Fruit fly (Drosophila melanogaster) whole organism, embryonic: Measurements from ENCODE around the gene CaMKI.

Experiments used
- Aef1 ChIP-seq: fragments of 200-800 bp; sonication (Bioruptor generic); IDR thresholded peaks from 3 replicates; pipeline ENCODE4 v1.3.6; 2022; ENCODE audit warnings: missing biosample characterization, missing genetic modification characterization
- Asciz ChIP-seq: fragments of 200-800 bp; sonication (Bioruptor generic); optimal IDR thresholded peaks from 2 replicates; lab custom pipeline; 2017; ENCODE audit warnings: missing biosample characterization, mild to moderate bottlenecking, missing genetic modification characterization, missing genetic modification reagents
- Bgb ChIP-seq: fragments of 200-800 bp; sonication (Bioruptor generic); IDR thresholded peaks from 2 replicates; pipeline ENCODE4 v1.3.6; 2022; ENCODE audit warnings: missing biosample characterization, missing genetic modification characterization; ENCODE audit not compliant: partially characterized antibody
- CG10654 ChIP-seq: fragments of 200-800 bp; sonication (Bioruptor generic); optimal IDR thresholded peaks from 2 replicates; lab custom pipeline; 2016; ENCODE audit warnings: missing biosample characterization, missing genetic modification characterization
- CG10959 ChIP-seq: fragments of 200-800 bp; sonication (Bioruptor generic); IDR thresholded peaks from 2 replicates; pipeline ENCODE4 v1.3.6; 2022; ENCODE audit warnings: missing biosample characterization, missing genetic modification characterization
- CG12299 ChIP-seq: fragments of 200-800 bp; sonication (Bioruptor generic); optimal IDR thresholded peaks from 2 replicates; lab custom pipeline; 2018; ENCODE audit warnings: missing biosample characterization, mild to moderate bottlenecking, missing genetic modification characterization
- CG12391 ChIP-seq: fragments of 200-800 bp; sonication (Bioruptor generic); optimal IDR thresholded peaks from 3 replicates; lab custom pipeline; 2018; ENCODE audit warnings: missing biosample characterization, mild to moderate bottlenecking, missing genetic modification characterization, moderate library complexity
- CG14667 ChIP-seq: fragments of 200-800 bp; sonication (Bioruptor generic); IDR thresholded peaks from 2 replicates; pipeline ENCODE4 v1.3.6; 2022; ENCODE audit warnings: missing biosample characterization, missing genetic modification characterization
- CG15479 ChIP-seq: fragments of 200-800 bp; sonication (Bioruptor generic); optimal IDR thresholded peaks from 3 replicates; lab custom pipeline; 2019; ENCODE audit warnings: missing biosample characterization, mild to moderate bottlenecking, missing genetic modification characterization, moderate library complexity
- CG15696 ChIP-seq: fragments of 200-800 bp; sonication (Bioruptor generic); optimal IDR thresholded peaks from 2 replicates; lab custom pipeline; 2019; ENCODE audit warnings: missing biosample characterization, mild to moderate bottlenecking, missing genetic modification characterization, moderate library complexity
- CG16813 ChIP-seq: fragments of 200-800 bp; sonication (Bioruptor generic); IDR thresholded peaks from 3 replicates; pipeline ENCODE4 v1.3.6; 2022; ENCODE audit warnings: missing biosample characterization, missing genetic modification characterization; ENCODE audit not compliant: partially characterized antibody
- CG17385 ChIP-seq: fragments of 200-800 bp; sonication (Bioruptor generic); optimal IDR thresholded peaks from 3 replicates; lab custom pipeline; 2018; ENCODE audit warnings: missing biosample characterization, mild to moderate bottlenecking, missing genetic modification characterization
- CG34422 ChIP-seq: fragments of 200-800 bp; sonication (Bioruptor generic); IDR thresholded peaks from 3 replicates; pipeline ENCODE4 v1.3.6; 2022; ENCODE audit warnings: missing biosample characterization, missing genetic modification characterization
- CG3847 ChIP-seq: fragments of 200-800 bp; sonication (Bioruptor generic); IDR thresholded peaks from 2 replicates; pipeline ENCODE4 v1.3.6; 2022; ENCODE audit warnings: missing biosample characterization, missing genetic modification characterization
- CG43689 ChIP-seq: fragments of 200-800 bp; sonication (Bioruptor generic); IDR thresholded peaks from 2 replicates; pipeline ENCODE4 v1.3.6; 2022; ENCODE audit warnings: missing biosample characterization, missing genetic modification characterization
- CG4854 ChIP-seq: fragments of 200-800 bp; sonication (Bioruptor generic); optimal IDR thresholded peaks from 2 replicates; lab custom pipeline; 2016; ENCODE audit warnings: missing biosample characterization, missing genetic modification characterization, inconsistent platforms
- CG6791 ChIP-seq: fragments of 200-800 bp; sonication (Bioruptor generic); IDR thresholded peaks from 3 replicates; pipeline ENCODE4 v1.3.6; 2022; ENCODE audit warnings: missing biosample characterization, missing genetic modification characterization; ENCODE audit not compliant: partially characterized antibody
- CG7745 ChIP-seq: fragments of 200-800 bp; sonication (Bioruptor generic); optimal IDR thresholded peaks from 2 replicates; lab custom pipeline; 2018; ENCODE audit warnings: missing biosample characterization, mild to moderate bottlenecking, missing genetic modification characterization, moderate library complexity
- CG7928 ChIP-seq: fragments of 200-800 bp; sonication (Bioruptor generic); optimal IDR thresholded peaks from 2 replicates; lab custom pipeline; 2017; ENCODE audit warnings: missing biosample characterization, mild to moderate bottlenecking, missing genetic modification characterization
- CG9876 ChIP-seq: fragments of 200-800 bp; sonication (Bioruptor generic); optimal IDR thresholded peaks from 2 replicates; lab custom pipeline; 2016; ENCODE audit warnings: missing biosample characterization, missing genetic modification characterization
- Dbx ChIP-seq: fragments of 200-800 bp; sonication (Bioruptor generic); IDR thresholded peaks from 3 replicates; pipeline ENCODE4 v1.3.6; 2022; ENCODE audit warnings: missing biosample characterization, missing genetic modification characterization
- H2.0 ChIP-seq: fragments of 200-800 bp; sonication (Bioruptor generic); IDR thresholded peaks from 2 replicates; pipeline ENCODE4 v1.3.6; 2022; ENCODE audit warnings: missing biosample characterization, missing genetic modification characterization
- HLHmδ ChIP-seq: fragments of 200-800 bp; sonication (Bioruptor generic); optimal IDR thresholded peaks from 2 replicates; lab custom pipeline; 2018; ENCODE audit warnings: missing biosample characterization, mild to moderate bottlenecking, missing genetic modification characterization, moderate library complexity
- Hey ChIP-seq: fragments of 200-800 bp; sonication (Bioruptor generic); optimal IDR thresholded peaks from 3 replicates; lab custom pipeline; 2018; ENCODE audit warnings: missing biosample characterization, mild to moderate bottlenecking, missing genetic modification characterization
- Hmx ChIP-seq: fragments of 200-800 bp; sonication (Bioruptor generic); optimal IDR thresholded peaks from 2 replicates; lab custom pipeline; 2016; ENCODE audit warnings: missing biosample characterization, missing genetic modification characterization
- NC2β ChIP-seq: fragments of 200-800 bp; sonication (Bioruptor generic); optimal IDR thresholded peaks from 2 replicates; lab custom pipeline; 2016; ENCODE audit warnings: missing biosample characterization, missing genetic modification characterization
- Nf-YB ChIP-seq: fragments of 200-800 bp; sonication (Bioruptor generic); optimal IDR thresholded peaks from 3 replicates; lab custom pipeline; 2019; ENCODE audit warnings: missing biosample characterization, mild to moderate bottlenecking, missing genetic modification characterization, moderate library complexity
- Oli ChIP-seq: fragments of 200-800 bp; sonication (Bioruptor generic); optimal IDR thresholded peaks from 2 replicates; lab custom pipeline; 2018; ENCODE audit warnings: missing biosample characterization, mild to moderate bottlenecking, missing genetic modification characterization, moderate library complexity
- Side ChIP-seq: fragments of 200-800 bp; sonication (Bioruptor generic); optimal IDR thresholded peaks from 2 replicates; lab custom pipeline; 2016; ENCODE audit warnings: missing biosample characterization, missing genetic modification characterization
- Six4 ChIP-seq: fragments of 200-800 bp; sonication (Bioruptor generic); optimal IDR thresholded peaks from 2 replicates; lab custom pipeline; 2016; ENCODE audit warnings: missing biosample characterization, missing genetic modification characterization
- Stat92E ChIP-seq, 3 experiments: fragments of >200 bp in 2 of 3; fragments of 200-800 bp in 1 of 3; sonication (Bioruptor generic) in 1 of 3; optimal IDR thresholded peaks; 2 replicates each; lab custom pipeline; 2017 to 2019; ENCODE audit warnings: missing biosample characterization in 3 of 3, missing genetic modification characterization in 3 of 3, mild to moderate bottlenecking in 1 of 3, moderate library complexity in 1 of 3
- ara ChIP-seq: fragments of 200-800 bp; sonication (Bioruptor generic); IDR thresholded peaks from 2 replicates; pipeline ENCODE4 v1.3.6; 2022; ENCODE audit warnings: missing biosample characterization, missing genetic modification characterization
- cato ChIP-seq: fragments of 200-800 bp; sonication (Bioruptor generic); optimal IDR thresholded peaks from 2 replicates; lab custom pipeline; 2016; ENCODE audit warnings: missing biosample characterization, missing genetic modification characterization, borderline replicate concordance
- chif ChIP-seq, 2 experiments: fragments of 200-800 bp; sonication (Bioruptor generic); optimal IDR thresholded peaks; 3 replicates each; lab custom pipeline; 2016; ENCODE audit warnings: missing biosample characterization in 2 of 2, missing genetic modification characterization in 2 of 2
- corto ChIP-seq: fragments of 200-800 bp; sonication (Bioruptor generic); optimal IDR thresholded peaks from 2 replicates; lab custom pipeline; 2016; ENCODE audit warnings: missing biosample characterization, mild to moderate bottlenecking, missing genetic modification characterization, moderate library complexity
- danr ChIP-seq: fragments of 200-800 bp; sonication (Bioruptor generic); IDR thresholded peaks from 2 replicates; pipeline ENCODE4 v1.3.6; 2022; ENCODE audit warnings: missing biosample characterization, missing genetic modification characterization
- fru ChIP-seq: fragments of >200 bp; optimal IDR thresholded peaks from 2 replicates; lab custom pipeline; 2017
- gcm ChIP-seq: fragments of 200-800 bp; sonication (Bioruptor generic); optimal IDR thresholded peaks from 2 replicates; lab custom pipeline; 2019; ENCODE audit warnings: missing biosample characterization, mild to moderate bottlenecking, missing genetic modification characterization, moderate library complexity
- h ChIP-seq: fragments of >200 bp; optimal IDR thresholded peaks from 2 replicates; lab custom pipeline; 2017
- jigr1 ChIP-seq: fragments of 200-800 bp; sonication (Bioruptor generic); IDR thresholded peaks from 3 replicates; pipeline ENCODE4 v1.3.6; 2022; ENCODE audit warnings: missing biosample characterization, missing genetic modification characterization
- jumu ChIP-seq: fragments of 200-800 bp; sonication (Bioruptor generic); optimal IDR thresholded peaks from 3 replicates; lab custom pipeline; 2016; ENCODE audit warnings: missing biosample characterization, missing genetic modification characterization
- klu ChIP-seq: fragments of 200-800 bp; sonication (Bioruptor generic); IDR thresholded peaks from 2 replicates; pipeline ENCODE4 v1.3.6; 2022; ENCODE audit warnings: missing biosample characterization, missing genetic modification characterization
- lilli ChIP-seq: fragments of 200-800 bp; sonication (Bioruptor generic); optimal IDR thresholded peaks from 3 replicates; lab custom pipeline; 2016; ENCODE audit warnings: missing biosample characterization, missing genetic modification characterization
- luna ChIP-seq: fragments of 200-800 bp; sonication (Bioruptor generic); optimal IDR thresholded peaks from 2 replicates; lab custom pipeline; 2016; ENCODE audit warnings: missing biosample characterization, missing genetic modification characterization
- oc ChIP-seq: fragments of 200-800 bp; sonication (Bioruptor generic); optimal IDR thresholded peaks from 2 replicates; lab custom pipeline; 2018; ENCODE audit warnings: missing biosample characterization, mild to moderate bottlenecking, missing genetic modification characterization, moderate library complexity
- p53 ChIP-seq: fragments of 200-800 bp; sonication (Bioruptor generic); optimal IDR thresholded peaks from 2 replicates; lab custom pipeline; 2016; ENCODE audit warnings: missing biosample characterization, missing genetic modification characterization
- sens ChIP-seq: fragments of 200-800 bp; sonication (Bioruptor generic); peaks from one replicate; lab custom pipeline; 2016; ENCODE audit warnings: missing biosample characterization, missing genetic modification characterization
- slp2 ChIP-seq: fragments of 200-800 bp; sonication (Bioruptor generic); optimal IDR thresholded peaks from 2 replicates; lab custom pipeline; 2016; ENCODE audit warnings: missing biosample characterization, missing genetic modification characterization
- tin ChIP-seq: fragments of 200-800 bp; sonication (Bioruptor generic); optimal IDR thresholded peaks from 3 replicates; lab custom pipeline; 2016; ENCODE audit warnings: missing biosample characterization, missing genetic modification characterization
- wek ChIP-seq: fragments of 200-800 bp; sonication (Bioruptor generic); optimal IDR thresholded peaks from 3 replicates; lab custom pipeline; 2018; ENCODE audit warnings: missing biosample characterization, mild to moderate bottlenecking, missing genetic modification characterization, moderate library complexity
- zen ChIP-seq: fragments of 200-800 bp; sonication (Bioruptor generic); optimal IDR thresholded peaks from 3 replicates; lab custom pipeline; 2018; ENCODE audit warnings: missing biosample characterization, mild to moderate bottlenecking, missing genetic modification characterization, moderate library complexity
- zen2 ChIP-seq: fragments of 200-800 bp; sonication (Bioruptor generic); IDR thresholded peaks from 3 replicates; pipeline ENCODE4 v1.3.6; 2022; ENCODE audit warnings: missing biosample characterization, missing genetic modification characterization; ENCODE audit not compliant: partially characterized antibody

The CaMKI gene

dm6 chr4:406843-407242, 38.5 kb upstream of the CaMKI start (continued):
- TF ChIP-seq cato (GFP tag; lab: Kevin White, UChicago) (no peak), CG12299 (tag; lab: Kevin White, UChicago) (no peak), corto (no peak), CG14667 (GFP tag; lab: Robert Waterston, UW) (no peak), Asciz (GFP tag; lab: Kevin White, UChicago) (peak; percentile 47), CG9876 (no peak), jumu (GFP tag; lab: Kevin White, UChicago) (no peak), Nf-YB (GFP tag; lab: Kevin White, UChicago) (no peak), CG34422 (no peak), CG4854 (GFP tag; lab: Kevin White, UChicago) (peak; percentile 27), Stat92E (GFP tag; optimal IDR thresholded peaks at IDR 0.05; lab: Kevin White, UChicago) (no peak), chif (GFP tag; optimal IDR thresholded peaks at IDR 0.05; lab: Kevin White, UChicago) (peak in 1 of 2 experiments; percentile 74), CG43689 (GFP tag; lab: Robert Waterston, UW) (no peak), jigr1 (GFP tag; lab: Robert Waterston, UW) (no peak), h (lab: Kevin White, UChicago) (no peak), H2.0 (GFP tag; lab: Robert Waterston, UW) (no peak), CG3847 (GFP tag; lab: Robert Waterston, UW) (no peak), lilli (GFP tag; lab: Kevin White, UChicago) (peak; percentile 24), Dbx (GFP tag; lab: Robert Waterston, UW) (no peak; the same call in 2 of the 3 replicates), oc (tag; lab: Kevin White, UChicago) (no peak), zen (tag; lab: Kevin White, UChicago) (no peak), Aef1 (GFP tag; lab: Robert Waterston, UW) (no peak; the same call in 2 of the 3 replicates), Hmx (no peak), fru (lab: Kevin White, UChicago) (no peak), HLHmδ (no peak), CG10654 (peak; percentile 18), CG10959 (GFP tag; lab: Robert Waterston, UW) (no peak), ara (GFP tag; lab: Robert Waterston, UW) (no peak), klu (GFP tag; lab: Robert Waterston, UW) (no peak), CG16813 (GFP tag; lab: Robert Waterston, UW) (no peak), slp2 (GFP tag; lab: Kevin White, UChicago) (peak; percentile 40), gcm (GFP tag; lab: Kevin White, UChicago) (no peak), NC2β (GFP tag; lab: Kevin White, UChicago) (peak; percentile 62), p53 (peak; percentile 16), CG7745 (tag; lab: Kevin White, UChicago) (no peak), danr (GFP tag; lab: Robert Waterston, UW) (no peak), tin (GFP tag; lab: Kevin White, UChicago) (peak; percentile 30), CG6791 (no peak; the same call in 2 of the 3 replicates), zen2 (no peak), sens (GFP tag; lab: Kevin White, UChicago) (peak; percentile 76), Side (GFP tag; lab: Kevin White, UChicago) (peak; percentile 4), Six4 (GFP tag; lab: Kevin White, UChicago) (no peak), CG12391 (no peak), luna (GFP tag; lab: Kevin White, UChicago) (no peak), CG15696 (tag; lab: Kevin White, UChicago) (peak; percentile 57), CG15479 (GFP tag; lab: Kevin White, UChicago) (no peak), CG17385 (GFP tag; lab: Kevin White, UChicago) (peak; percentile 31), Bgb (GFP tag; lab: Robert Waterston, UW) (no peak), CG7928 (no peak), wek (GFP tag; lab: Kevin White, UChicago) (no peak), Oli (tag; lab: Kevin White, UChicago) (no peak), Hey (tag; lab: Kevin White, UChicago) (no peak)
